Worm (Caenorhabditis elegans) whole organism, late embryonic: ENCODE data around the gene C17H12.10.

Experiments
- ceh-45 ChIP-seq: fragments of 200-800 bp; sonication (Bioruptor generic); IDR thresholded peaks from 2 replicates; pipeline ENCODE4 v1.3.6; 2022; ENCODE audit warnings: missing genetic modification reagents, missing genetic modification characterization, missing compliant biosample characterization
- ceh-6 ChIP-seq: fragments of 200-800 bp; sonication (Bioruptor generic); optimal IDR thresholded peaks from 2 replicates; lab custom pipeline; 2018; ENCODE audit warnings: mild to moderate bottlenecking, missing genetic modification characterization, missing compliant biosample characterization
- dmd-4 ChIP-seq: sonication (generic microtip); optimal IDR thresholded peaks from 2 replicates; lab custom pipeline; 2016; ENCODE audit warnings: borderline replicate concordance, missing genetic modification characterization, missing compliant biosample characterization
- elt-2 ChIP-seq: sonication (generic microtip); optimal IDR thresholded peaks from 2 replicates; lab custom pipeline; 2016; ENCODE audit warnings: missing genetic modification reagents, missing genetic modification characterization, missing compliant biosample characterization
- elt-4 ChIP-seq: sonication (generic microtip); optimal IDR thresholded peaks from 2 replicates; lab custom pipeline; 2016; ENCODE audit warnings: missing genetic modification characterization, missing compliant biosample characterization
- ets-4 ChIP-seq: sonication (generic microtip); optimal IDR thresholded peaks from 2 replicates; lab custom pipeline; 2016; ENCODE audit warnings: missing genetic modification characterization, missing compliant biosample characterization
- nfya-1 ChIP-seq: sonication (generic microtip); optimal IDR thresholded peaks from 2 replicates; lab custom pipeline; 2017; ENCODE audit warnings: missing genetic modification characterization, mild to moderate bottlenecking, missing compliant biosample characterization, antibody characterized with exemption, moderate library complexity
- pha-4 ChIP-seq: fragments of 150-350 bp; optimal IDR thresholded peaks from 2 replicates; lab custom pipeline; 2018; ENCODE audit warnings: missing biosample characterization, missing genetic modification reagents, missing genetic modification characterization
- pqm-1 ChIP-seq: sonication (generic microtip); optimal IDR thresholded peaks from 2 replicates; lab custom pipeline; 2016; ENCODE audit warnings: missing genetic modification characterization, missing compliant biosample characterization
- sox-4 ChIP-seq: sonication (generic microtip); optimal IDR thresholded peaks from 2 replicates; lab custom pipeline; 2017; ENCODE audit warnings: mild to moderate bottlenecking, missing genetic modification characterization, inconsistent platforms, missing compliant biosample characterization

ce11 chrIV:6841562-6842282 lies 35.1 kb downstream of the C17H12.10 start:
- TF ChIP-seq ceh-6 (GFP tag; lab: Kevin White, UChicago) (no peak), elt-4 (tag; lab: Kevin White, UChicago) (no peak), dmd-4 (no peak), nfya-1 (tag; lab: Kevin White, UChicago) (no peak), ets-4 (tag; lab: Kevin White, UChicago) (no peak), pha-4 (tag; lab: Kevin White, UChicago) (no peak), pqm-1 (tag; lab: Kevin White, UChicago) (no peak), elt-2 (no peak), sox-4 (tag; lab: Kevin White, UChicago) (no peak), ceh-45 (GFP tag; lab: Robert Waterston, UW) (no peak)
